Worm (Caenorhabditis elegans): ENCODE measurements around the gene H06A10.1.

DNA sequence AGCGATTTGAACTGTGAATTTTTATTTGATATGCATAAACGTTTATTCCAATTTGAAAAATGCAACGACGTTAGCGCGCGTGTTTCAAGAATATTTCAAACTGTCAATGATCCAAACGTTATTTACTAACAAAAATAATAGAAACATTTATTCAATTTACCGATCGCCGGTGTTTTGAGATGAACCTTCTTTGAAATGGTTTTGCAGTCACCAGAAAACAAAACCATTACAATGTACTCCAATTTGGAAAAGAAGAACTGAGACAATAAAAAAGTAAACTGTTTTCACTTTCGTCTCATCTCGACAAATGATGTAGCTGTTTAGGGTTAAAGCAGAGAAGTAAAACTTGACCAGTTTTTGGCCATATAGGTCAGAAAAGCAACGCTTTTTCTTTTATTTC, at the start of gene H06A10.1:
- no peak for TF ChIP-seq ceh-28 (tag; optimal IDR thresholded peaks at IDR 0.05)
- no peak for TF ChIP-seq jun-1 (tag; optimal IDR thresholded peaks at IDR 0.05)
- TF ChIP-seq nhr-12 (tag; optimal IDR thresholded peaks at IDR 0.05): no peak
- no peak for TF ChIP-seq tbx-2 (tag; optimal IDR thresholded peaks at IDR 0.05)
- no peak for TF ChIP-seq pqm-1 (tag; optimal IDR thresholded peaks at IDR 0.05)
- TF ChIP-seq lsy-12 (tag; optimal IDR thresholded peaks at IDR 0.05): no peak
- no peak for TF ChIP-seq nhr-28 (tag; optimal IDR thresholded peaks at IDR 0.05)
